Fruit fly (Drosophila melanogaster) whole organism, embryonic: ENCODE measurements around the gene Hmbs.
A peak's percentile ranks its signal among the peaks of the same experiment; 100 is the strongest.

Experiments used
- Adf1 ChIP-seq: fragments of 200-800 bp; sonication (Bioruptor generic); IDR thresholded peaks from 2 replicates; pipeline ENCODE4 v1.3.6; 2022; ENCODE audit warnings: missing biosample characterization, missing genetic modification characterization
- Atf-2 ChIP-seq: fragments of 200-800 bp; sonication (Bioruptor generic); optimal IDR thresholded peaks from 2 replicates; lab custom pipeline; 2016; ENCODE audit warnings: missing biosample characterization, missing genetic modification characterization
- CG10209 ChIP-seq: fragments of 200-800 bp; sonication (Bioruptor generic); optimal IDR thresholded peaks from 3 replicates; lab custom pipeline; 2017; ENCODE audit warnings: missing biosample characterization, mild to moderate bottlenecking, missing genetic modification characterization, missing genetic modification reagents
- CG10366 ChIP-seq: fragments of 200-800 bp; sonication (Bioruptor generic); IDR thresholded peaks from 2 replicates; pipeline ENCODE4 v1.3.6; 2022; ENCODE audit warnings: missing biosample characterization, missing genetic modification characterization
- CG11093 ChIP-seq: fragments of 200-800 bp; sonication (Bioruptor generic); IDR thresholded peaks from 3 replicates; pipeline ENCODE4 v1.3.6; 2022; ENCODE audit warnings: missing biosample characterization, missing genetic modification characterization
- CG11456 ChIP-seq: fragments of 200-800 bp; sonication (Bioruptor generic); IDR thresholded peaks from 3 replicates; pipeline ENCODE4 v1.3.6; 2022; ENCODE audit warnings: missing biosample characterization, missing genetic modification characterization
- CG13296 ChIP-seq: fragments of 200-800 bp; sonication (Bioruptor generic); optimal IDR thresholded peaks from 3 replicates; lab custom pipeline; 2018; ENCODE audit warnings: missing biosample characterization, mild to moderate bottlenecking, missing genetic modification characterization
- CG14710 ChIP-seq: fragments of 200-800 bp; sonication (Bioruptor generic); optimal IDR thresholded peaks from 3 replicates; lab custom pipeline; 2019; ENCODE audit warnings: missing biosample characterization, mild to moderate bottlenecking, missing genetic modification characterization, moderate library complexity
- CG15073 ChIP-seq: fragments of 200-800 bp; sonication (Bioruptor generic); optimal IDR thresholded peaks from 2 replicates; lab custom pipeline; 2016; ENCODE audit warnings: missing biosample characterization, missing genetic modification characterization
- CG15601 ChIP-seq: fragments of 200-800 bp; sonication (Bioruptor generic); optimal IDR thresholded peaks from 3 replicates; lab custom pipeline; 2019; ENCODE audit warnings: missing biosample characterization, mild to moderate bottlenecking, missing genetic modification characterization, moderate library complexity
- CG1603 ChIP-seq: fragments of 200-800 bp; sonication (Bioruptor generic); optimal IDR thresholded peaks from 2 replicates; lab custom pipeline; 2019; ENCODE audit warnings: missing biosample characterization, mild to moderate bottlenecking, missing genetic modification characterization, moderate library complexity
- CG16779 ChIP-seq: fragments of 200-800 bp; sonication (Bioruptor generic); IDR thresholded peaks from 2 replicates; pipeline ENCODE4 v1.3.6; 2022; ENCODE audit warnings: missing biosample characterization, missing genetic modification characterization
- CG17328 ChIP-seq: fragments of 200-800 bp; sonication (Bioruptor generic); IDR thresholded peaks from 2 replicates; pipeline ENCODE4 v1.3.6; 2022; ENCODE audit warnings: missing biosample characterization, missing genetic modification characterization
- CG17359 ChIP-seq: fragments of 200-800 bp; sonication (Bioruptor generic); optimal IDR thresholded peaks from 3 replicates; lab custom pipeline; 2018; ENCODE audit warnings: missing biosample characterization, mild to moderate bottlenecking, missing genetic modification characterization, moderate library complexity
- CG2875 ChIP-seq: fragments of 200-800 bp; sonication (Bioruptor generic); optimal IDR thresholded peaks from 2 replicates; lab custom pipeline; 2017; ENCODE audit warnings: missing biosample characterization, mild to moderate bottlenecking, missing genetic modification characterization, missing genetic modification reagents
- CG3163 ChIP-seq: fragments of 200-800 bp; sonication (Bioruptor generic); optimal IDR thresholded peaks from 3 replicates; lab custom pipeline; 2016; ENCODE audit warnings: missing biosample characterization, missing genetic modification characterization
- CG3726 ChIP-seq: fragments of 200-800 bp; sonication (Bioruptor generic); IDR thresholded peaks from 3 replicates; pipeline ENCODE4, ENCODE4 v1.3.6; 2022; ENCODE audit warnings: missing biosample characterization, missing genetic modification characterization
- CG3847 ChIP-seq: fragments of 200-800 bp; sonication (Bioruptor generic); IDR thresholded peaks from 2 replicates; pipeline ENCODE4 v1.3.6; 2022; ENCODE audit warnings: missing biosample characterization, missing genetic modification characterization
- CG5180 ChIP-seq: fragments of 200-800 bp; sonication (Bioruptor generic); optimal IDR thresholded peaks from 3 replicates; lab custom pipeline; 2017; ENCODE audit warnings: missing biosample characterization, missing genetic modification characterization, mild to moderate bottlenecking, moderate library complexity, missing genetic modification reagents
- CG8089 ChIP-seq: fragments of 200-800 bp; sonication (Bioruptor generic); optimal IDR thresholded peaks from 3 replicates; lab custom pipeline; 2016; ENCODE audit warnings: missing biosample characterization, missing genetic modification characterization
- CG8281 ChIP-seq: fragments of 200-800 bp; sonication (Bioruptor generic); optimal IDR thresholded peaks from 2 replicates; lab custom pipeline; 2018; ENCODE audit warnings: missing biosample characterization, mild to moderate bottlenecking, missing genetic modification characterization, moderate library complexity
- CG8359 ChIP-seq: fragments of 200-800 bp; sonication (Bioruptor generic); optimal IDR thresholded peaks from 2 replicates; lab custom pipeline; 2017; ENCODE audit warnings: missing biosample characterization, mild to moderate bottlenecking, missing genetic modification characterization, borderline replicate concordance
- Camta ChIP-seq: fragments of 200-800 bp; sonication (Bioruptor generic); optimal IDR thresholded peaks from 2 replicates; lab custom pipeline; 2016; ENCODE audit warnings: missing biosample characterization, missing genetic modification characterization
- CkIIα-i1 ChIP-seq: fragments of 200-800 bp; sonication (Bioruptor generic); IDR thresholded peaks from 2 replicates; pipeline ENCODE4 v1.3.6; 2022; ENCODE audit warnings: missing biosample characterization, missing genetic modification characterization
- Dek ChIP-seq: fragments of 200-800 bp; sonication (Bioruptor generic); optimal IDR thresholded peaks from 3 replicates; lab custom pipeline; 2019; ENCODE audit warnings: missing biosample characterization, mild to moderate bottlenecking, missing genetic modification characterization, moderate library complexity
- E2f2 ChIP-seq: fragments of 200-800 bp; sonication (Bioruptor generic); IDR thresholded peaks from 2 replicates; pipeline ENCODE4 v1.3.6; 2022; ENCODE audit warnings: missing biosample characterization, missing genetic modification characterization
- Ets65A ChIP-seq: fragments of 200-800 bp; sonication (Bioruptor generic); peaks from one replicate; lab custom pipeline; 2016; ENCODE audit warnings: missing biosample characterization, missing genetic modification characterization
- Fer3 ChIP-seq: fragments of 200-800 bp; sonication (Bioruptor generic); optimal IDR thresholded peaks from 2 replicates; lab custom pipeline; 2018; ENCODE audit warnings: missing biosample characterization, mild to moderate bottlenecking, missing genetic modification characterization, moderate library complexity
- Meics ChIP-seq: fragments of 200-800 bp; sonication (Bioruptor generic); optimal IDR thresholded peaks from 2 replicates; lab custom pipeline; 2017; ENCODE audit warnings: missing biosample characterization, mild to moderate bottlenecking, missing genetic modification characterization
- Nf-YA ChIP-seq: fragments of 200-800 bp; sonication (Bioruptor generic); IDR thresholded peaks from 2 replicates; pipeline ENCODE4 v1.3.6; 2022; ENCODE audit warnings: missing biosample characterization, missing genetic modification characterization
- NfI ChIP-seq: fragments of 200-800 bp; sonication (Bioruptor generic); optimal IDR thresholded peaks from 3 replicates; lab custom pipeline; 2018; ENCODE audit warnings: missing biosample characterization, mild to moderate bottlenecking, missing genetic modification characterization, moderate library complexity
- Sry-β ChIP-seq: fragments of 200-800 bp; sonication (Bioruptor generic); optimal IDR thresholded peaks from 2 replicates; lab custom pipeline; 2018; ENCODE audit warnings: missing biosample characterization, mild to moderate bottlenecking, missing genetic modification characterization, moderate library complexity
- ab ChIP-seq: fragments of 200-800 bp; sonication (Bioruptor generic); optimal IDR thresholded peaks from 2 replicates; lab custom pipeline; 2016; ENCODE audit warnings: missing biosample characterization, missing genetic modification characterization
- abd-A ChIP-seq: fragments of 200-800 bp; sonication (Bioruptor generic); optimal IDR thresholded peaks from 3 replicates; lab custom pipeline; 2019; ENCODE audit warnings: missing biosample characterization, mild to moderate bottlenecking, missing genetic modification characterization, moderate library complexity
- bab2 ChIP-seq: fragments of 200-800 bp; sonication (Bioruptor generic); optimal IDR thresholded peaks from 2 replicates; lab custom pipeline; 2016; ENCODE audit warnings: missing biosample characterization, missing genetic modification characterization
- bowl ChIP-seq: fragments of 200-800 bp; sonication (Bioruptor generic); IDR thresholded peaks from 2 replicates; pipeline ENCODE4 v1.3.6; 2022; ENCODE audit warnings: missing biosample characterization, missing genetic modification characterization
- chm ChIP-seq: fragments of 200-800 bp; sonication (Bioruptor generic); IDR thresholded peaks from 2 replicates; pipeline ENCODE4 v1.3.6; 2022; ENCODE audit warnings: missing biosample characterization, missing genetic modification characterization
- cwo ChIP-seq: fragments of 200-800 bp; sonication (Bioruptor generic); optimal IDR thresholded peaks from 3 replicates; lab custom pipeline; 2017; ENCODE audit warnings: missing biosample characterization, missing genetic modification characterization, mild to moderate bottlenecking, moderate library complexity, missing genetic modification reagents
- dysf ChIP-seq: fragments of 200-800 bp; sonication (Bioruptor generic); IDR thresholded peaks from 3 replicates; pipeline ENCODE4 v1.3.6; 2022; ENCODE audit warnings: missing biosample characterization, missing genetic modification characterization
- exex ChIP-seq: fragments of 200-800 bp; sonication (Bioruptor generic); optimal IDR thresholded peaks from 4 replicates; lab custom pipeline; 2018; ENCODE audit warnings: missing biosample characterization, mild to moderate bottlenecking, missing genetic modification characterization, moderate library complexity
- grn ChIP-seq: fragments of 200-800 bp; sonication (Bioruptor generic); optimal IDR thresholded peaks from 3 replicates; lab custom pipeline; 2017; ENCODE audit warnings: missing biosample characterization, missing genetic modification characterization
- jumu ChIP-seq: fragments of 200-800 bp; sonication (Bioruptor generic); optimal IDR thresholded peaks from 3 replicates; lab custom pipeline; 2016; ENCODE audit warnings: missing biosample characterization, missing genetic modification characterization
- mld ChIP-seq: fragments of 200-800 bp; sonication (Bioruptor generic); IDR thresholded peaks from 3 replicates; pipeline ENCODE4 v1.3.6; 2022; ENCODE audit warnings: missing biosample characterization, missing genetic modification characterization; ENCODE audit not compliant: partially characterized antibody
- scrt ChIP-seq: fragments of 200-800 bp; sonication (Bioruptor generic); optimal IDR thresholded peaks from 2 replicates; lab custom pipeline; 2018; ENCODE audit warnings: missing biosample characterization, mild to moderate bottlenecking, missing genetic modification characterization, moderate library complexity
- tio ChIP-seq: fragments of 200-800 bp; sonication (Bioruptor generic); optimal IDR thresholded peaks from 2 replicates; lab custom pipeline; 2017; ENCODE audit warnings: missing biosample characterization, missing genetic modification characterization, inconsistent platforms
- unc-4 ChIP-seq: fragments of 200-800 bp; sonication (Bioruptor generic); IDR thresholded peaks from 2 replicates; pipeline ENCODE4 v1.3.6; 2022; ENCODE audit warnings: missing biosample characterization, missing genetic modification characterization; ENCODE audit not compliant: partially characterized antibody
- usp ChIP-seq: fragments of >200 bp; optimal IDR thresholded peaks from 2 replicates; lab custom pipeline; 2017; ENCODE audit warnings: missing biosample characterization, missing genetic modification characterization
- vvl ChIP-seq: fragments of 200-800 bp; sonication (Bioruptor generic); IDR thresholded peaks from 2 replicates; pipeline ENCODE4 v1.3.6; 2022; ENCODE audit warnings: missing biosample characterization, missing genetic modification characterization
- zen2 ChIP-seq: fragments of 200-800 bp; sonication (Bioruptor generic); IDR thresholded peaks from 3 replicates; pipeline ENCODE4 v1.3.6; 2022; ENCODE audit warnings: missing biosample characterization, missing genetic modification characterization; ENCODE audit not compliant: partially characterized antibody

The Hmbs gene

dm6 chr3L:1376014-1376745 lies 41.5 kb downstream of the Hmbs start (continued):
- TF ChIP-seq E2f2 (GFP tag; lab: Robert Waterston, UW), result no peak
- TF ChIP-seq NfI (GFP tag; lab: Kevin White, UChicago), result no peak
- TF ChIP-seq grn (GFP tag; lab: Kevin White, UChicago), result peak; percentile 15
- TF ChIP-seq CG5180 (GFP tag; lab: Kevin White, UChicago), result no peak
- TF ChIP-seq cwo (GFP tag; lab: Kevin White, UChicago), result no peak
- peak; percentile 47 for TF ChIP-seq CG10209
- peak; percentile 46 for TF ChIP-seq Camta (GFP tag; lab: Kevin White, UChicago)
- TF ChIP-seq Fer3 (tag; lab: Kevin White, UChicago), result peak; percentile 1
- TF ChIP-seq dysf (GFP tag; lab: Robert Waterston, UW), result peak; percentile 69
- peak; percentile 60; the same call in 1 of the 2 replicates for TF ChIP-seq CG17328 (GFP tag; lab: Robert Waterston, UW)
- TF ChIP-seq bowl (GFP tag; lab: Robert Waterston, UW), result 0 out of 2 replicates have a peak, but pooled peaks have one; percentile 24
- TF ChIP-seq CG3726 (GFP tag; lab: Robert Waterston, UW), result 0 out of 3 replicates have a peak, but pooled peaks have one; percentile 42
- peak; percentile 61 for TF ChIP-seq unc-4 (GFP tag; lab: Robert Waterston, UW)
- no peak for TF ChIP-seq Meics
- no peak for TF ChIP-seq CG8089
- no peak for TF ChIP-seq usp (GFP tag; lab: Kevin White, UChicago)
- TF ChIP-seq tio (GFP tag; lab: Kevin White, UChicago), result no peak
- no peak for TF ChIP-seq scrt (GFP tag; lab: Kevin White, UChicago)
- TF ChIP-seq CG2875 (GFP tag; lab: Kevin White, UChicago), result peak; percentile 47
- no peak for TF ChIP-seq jumu
- peak; percentile 2 for TF ChIP-seq Sry-β (GFP tag; lab: Kevin White, UChicago)
- TF ChIP-seq CG3847, result 0 out of 2 replicates have a peak, but pooled peaks have one; percentile 12
- TF ChIP-seq Ets65A, result peak; percentile 78
- no peak for TF ChIP-seq CG3163 (GFP tag; lab: Kevin White, UChicago)
- no peak for TF ChIP-seq CkIIα-i1 (GFP tag; lab: Robert Waterston, UW)
- TF ChIP-seq CG11456 (GFP tag; lab: Robert Waterston, UW), result no peak
- TF ChIP-seq CG1603 (tag; lab: Kevin White, UChicago), result peak; percentile 68
- TF ChIP-seq bab2 (GFP tag; lab: Kevin White, UChicago), result peak; percentile 50
- TF ChIP-seq exex, result no peak
- TF ChIP-seq CG11093 (GFP tag; lab: Robert Waterston, UW), result no peak
- TF ChIP-seq CG13296 (GFP tag; lab: Kevin White, UChicago), result no peak
- TF ChIP-seq CG14710 (tag; lab: Kevin White, UChicago), result peak; percentile 2
- peak; percentile 41 for TF ChIP-seq CG15601 (tag; lab: Kevin White, UChicago)
- TF ChIP-seq abd-A (tag; lab: Kevin White, UChicago), result no peak
- peak; percentile 62 for TF ChIP-seq CG17359 (tag; lab: Kevin White, UChicago)
- no peak for TF ChIP-seq chm (GFP tag; lab: Robert Waterston, UW)
- no peak for TF ChIP-seq Dek (tag; lab: Kevin White, UChicago)
- TF ChIP-seq Nf-YA (GFP tag; lab: Robert Waterston, UW), result no peak
- peak; percentile 81 for TF ChIP-seq vvl
- peak; percentile 35; the same call in 1 of the 3 replicates for TF ChIP-seq zen2 (GFP tag; lab: Robert Waterston, UW)
- no peak for TF ChIP-seq Adf1
- no peak for TF ChIP-seq CG16779 (GFP tag; lab: Robert Waterston, UW)
- no peak for TF ChIP-seq CG15073 (GFP tag; lab: Kevin White, UChicago)
- TF ChIP-seq mld, result peak; percentile 52; the same call in 1 of the 3 replicates
- TF ChIP-seq Atf-2, result no peak
- TF ChIP-seq CG8281 (tag; lab: Kevin White, UChicago), result no peak
- no peak for TF ChIP-seq ab (GFP tag; lab: Kevin White, UChicago)
- peak; percentile 71 for TF ChIP-seq CG10366 (GFP tag; lab: Robert Waterston, UW)
- no peak for TF ChIP-seq CG8359 (GFP tag; lab: Kevin White, UChicago)
